Worm (Caenorhabditis elegans) whole organism, L2 larva: ENCODE measurements around the gene ZC395.11.

ENCODE experiments used
- ZK546.5 ChIP-seq: sonication (generic microtip); optimal IDR thresholded peaks from 2 replicates; lab custom pipeline; 2017; ENCODE audit warnings: missing biosample characterization, missing genetic modification characterization
- aly-2 ChIP-seq: fragments of 150-350 bp; optimal IDR thresholded peaks from 2 replicates; lab custom pipeline; 2014; ENCODE audit warnings: missing biosample characterization, missing genetic modification characterization
- ama-1 ChIP-seq: fragments of 150-350 bp; optimal IDR thresholded peaks from 2 replicates; lab custom pipeline; 2018; ENCODE audit warnings: inconsistent platforms
- elt-1 ChIP-seq: fragments of 150-350 bp; optimal IDR thresholded peaks from 2 replicates; lab custom pipeline; 2014; ENCODE audit warnings: missing biosample characterization, missing genetic modification characterization
- zag-1 ChIP-seq: fragments of 150-350 bp; optimal IDR thresholded peaks from 2 replicates; lab custom pipeline; 2014; ENCODE audit warnings: missing biosample characterization, missing genetic modification characterization
- ztf-11 ChIP-seq: sonication (generic microtip); optimal IDR thresholded peaks from 2 replicates; lab custom pipeline; 2017; ENCODE audit warnings: missing biosample characterization, missing genetic modification characterization

- no peak for TF ChIP-seq ZK546.5 (tag; lab: Kevin White, UChicago)
- TF ChIP-seq ama-1 (lab: Kevin White, UChicago): no peak
- no peak for TF ChIP-seq zag-1 (tag; lab: Kevin White, UChicago)
- TF ChIP-seq aly-2: no peak
- TF ChIP-seq ztf-11 (tag; lab: Kevin White, UChicago): no peak
- TF ChIP-seq elt-1 (tag; lab: Kevin White, UChicago): no peak
Measured at ce11 chrIII:5287877-5288276, 1.8 kb upstream of the ZC395.11 start, which contains the start of gene T15B12.1.
